Worm (Caenorhabditis elegans): ENCODE measurements around the gene pap-2.

pap-2 gene

DNA sequence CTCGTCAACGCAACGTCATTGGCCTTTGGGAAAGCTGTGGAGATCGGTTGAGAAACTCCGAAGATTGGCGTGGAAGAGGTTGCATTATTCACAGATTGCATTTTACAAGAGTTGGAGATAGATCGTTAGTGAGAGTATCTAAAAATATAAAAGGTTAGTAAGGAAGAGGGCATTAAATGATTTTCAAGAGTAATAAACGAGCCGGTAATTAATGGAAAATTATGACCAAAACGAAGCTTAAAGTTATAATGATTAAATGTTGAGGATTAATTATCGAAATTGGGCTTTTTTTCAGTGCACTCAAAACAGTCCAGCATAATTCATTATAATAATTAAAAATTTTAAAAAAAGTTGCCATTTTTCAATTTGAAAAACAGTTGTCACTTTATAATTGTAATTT lies at the start of gene pap-2:
Gene pap-2 (minus strand): TSS at position 101 of the 400 bp plus-strand sequence.
- no peak for TF ChIP-seq unc-62 (GFP tag; optimal IDR thresholded peaks at IDR 0.05)

DNA sequence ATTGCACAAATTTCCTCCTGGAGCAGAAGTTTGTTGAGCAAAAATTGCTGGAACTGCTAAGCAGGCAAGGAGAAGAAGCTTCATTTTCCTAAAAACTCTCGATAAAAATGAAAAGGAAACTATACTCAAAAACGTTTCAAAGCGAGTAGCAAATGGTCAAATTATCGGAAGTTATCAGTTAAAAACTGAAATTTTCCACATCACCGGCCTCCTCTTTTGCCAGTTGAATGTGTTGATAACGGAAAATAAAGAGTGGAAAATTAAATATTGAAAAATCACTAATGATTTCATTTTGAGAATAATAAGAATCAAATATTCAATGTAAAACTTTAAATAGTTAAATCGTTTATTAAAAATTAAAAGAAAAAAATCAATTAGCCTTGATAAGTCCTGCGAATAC lies 49.7 kb upstream of the pap-2 start, which contains the start of gene ZK1320.2:
Gene ZK1320.2 (minus strand): TSS at position 88 of the 400 bp plus-strand sequence.
- no peak for TF ChIP-seq unc-62 (GFP tag; optimal IDR thresholded peaks at IDR 0.05)

DNA sequence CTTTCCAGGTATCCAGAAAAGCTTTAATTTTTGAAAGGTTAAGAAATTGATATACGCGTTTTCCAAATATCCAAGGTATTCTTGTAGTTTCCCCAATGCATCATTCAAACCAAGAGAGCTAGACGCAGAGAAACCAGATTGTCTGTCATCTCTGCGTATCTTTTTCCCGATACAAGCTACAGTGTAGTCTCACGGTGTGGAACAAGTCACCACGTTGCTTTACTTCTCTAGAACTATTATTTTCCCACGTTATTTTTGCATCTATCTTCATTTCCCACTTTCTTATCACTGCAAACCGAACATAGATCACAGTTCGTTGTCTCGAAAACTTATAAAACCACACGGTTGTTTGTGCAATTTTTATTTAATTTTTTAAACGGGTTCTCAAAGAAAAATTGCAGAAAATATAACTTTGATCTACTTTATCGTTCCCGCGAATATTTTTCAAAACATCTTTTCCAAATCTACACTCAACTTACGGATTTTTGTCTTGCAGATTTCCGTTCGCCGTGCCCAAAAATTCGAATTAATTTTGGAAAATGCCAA lies 47.1 kb upstream of the pap-2 start, which contains the start of gene gstk-1:
Gene gstk-1 (plus strand): TSS at position 496 of the 546 bp plus-strand sequence.
- TF ChIP-seq unc-62 (GFP tag; optimal IDR thresholded peaks at IDR 0.05) = no peak

DNA sequence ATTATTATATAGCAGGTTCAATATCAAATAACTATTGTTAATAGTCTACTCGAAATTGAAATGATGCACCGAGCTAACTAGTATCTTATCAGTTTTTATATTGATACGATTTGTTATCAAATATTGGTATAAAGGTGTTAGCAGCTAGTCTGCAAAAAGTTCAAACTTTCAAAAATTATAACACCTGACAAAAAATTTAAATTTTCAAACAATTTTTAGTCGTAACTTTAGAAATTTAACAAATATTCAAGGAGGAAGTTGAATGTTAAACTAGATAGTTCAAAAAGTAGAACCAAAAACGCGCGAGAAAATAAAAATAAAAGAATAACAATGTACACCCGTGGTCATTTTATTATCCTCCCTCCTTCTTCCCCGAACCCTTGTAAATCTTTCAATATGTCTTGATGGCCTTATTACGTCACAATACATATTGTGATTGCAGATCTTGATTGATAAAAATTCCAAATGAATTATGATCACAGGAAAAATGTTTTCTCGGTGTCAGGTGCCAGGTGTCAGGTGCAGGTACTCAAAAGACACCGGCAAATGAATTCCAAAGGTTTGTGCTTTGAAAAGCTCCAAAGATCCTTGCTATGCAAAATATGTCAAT lies 46.4 kb upstream of the pap-2 start, which contains the start of gene ZK1307.1:
Gene ZK1307.1 (minus strand): TSS at position 51 of the 610 bp plus-strand sequence.
- TF ChIP-seq unc-62 (GFP tag; optimal IDR thresholded peaks at IDR 0.05) = no peak

ce11 chrII:9653679-9654078 lies 44.5 kb upstream of the pap-2 start, which contains the start of gene ZK1307.2:
ZK1307.2 (minus strand) TSS chrII:9653952.
- TF ChIP-seq unc-62 (GFP tag; optimal IDR thresholded peaks at IDR 0.05) = no peak

DNA sequence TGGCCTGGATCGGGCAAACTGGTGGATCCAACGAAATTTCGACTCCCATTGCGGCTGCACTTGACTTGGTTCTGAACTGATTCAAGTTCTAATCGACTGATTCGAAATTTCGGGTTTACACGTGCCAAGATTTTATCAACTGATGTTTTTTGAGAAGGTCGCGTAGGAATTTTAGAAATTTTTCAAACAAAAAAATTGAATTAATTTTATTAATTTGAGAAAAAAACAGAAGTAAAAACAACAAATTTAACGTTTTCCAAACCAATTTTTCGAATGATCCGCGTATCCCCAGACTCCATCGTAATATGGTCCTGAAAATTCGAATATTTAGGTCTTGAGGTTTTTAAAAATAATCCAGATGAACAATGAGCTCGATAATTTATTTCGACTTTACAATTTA lies 43.7 kb upstream of the pap-2 start, which contains the start of gene ZK1307.3:
Gene ZK1307.3 (minus strand): TSS at position 101 of the 400 bp plus-strand sequence.
- no peak for TF ChIP-seq unc-62 (GFP tag; optimal IDR thresholded peaks at IDR 0.05)

- no peak for TF ChIP-seq unc-62 (GFP tag; optimal IDR thresholded peaks at IDR 0.05)
Observed at ce11 chrII:9651700-9652099, 42.5 kb upstream of the pap-2 start, which contains the start of gene ZK1307.4. ZK1307.4 (minus strand) TSS chrII:9651800.

- no peak for TF ChIP-seq unc-62 (GFP tag; optimal IDR thresholded peaks at IDR 0.05)
Observed at ce11 chrII:9649191-9649590, 40.0 kb upstream of the pap-2 start, which contains the start of gene ZK1307.9. ZK1307.9 (plus strand) TSS chrII:9649491.

DNA sequence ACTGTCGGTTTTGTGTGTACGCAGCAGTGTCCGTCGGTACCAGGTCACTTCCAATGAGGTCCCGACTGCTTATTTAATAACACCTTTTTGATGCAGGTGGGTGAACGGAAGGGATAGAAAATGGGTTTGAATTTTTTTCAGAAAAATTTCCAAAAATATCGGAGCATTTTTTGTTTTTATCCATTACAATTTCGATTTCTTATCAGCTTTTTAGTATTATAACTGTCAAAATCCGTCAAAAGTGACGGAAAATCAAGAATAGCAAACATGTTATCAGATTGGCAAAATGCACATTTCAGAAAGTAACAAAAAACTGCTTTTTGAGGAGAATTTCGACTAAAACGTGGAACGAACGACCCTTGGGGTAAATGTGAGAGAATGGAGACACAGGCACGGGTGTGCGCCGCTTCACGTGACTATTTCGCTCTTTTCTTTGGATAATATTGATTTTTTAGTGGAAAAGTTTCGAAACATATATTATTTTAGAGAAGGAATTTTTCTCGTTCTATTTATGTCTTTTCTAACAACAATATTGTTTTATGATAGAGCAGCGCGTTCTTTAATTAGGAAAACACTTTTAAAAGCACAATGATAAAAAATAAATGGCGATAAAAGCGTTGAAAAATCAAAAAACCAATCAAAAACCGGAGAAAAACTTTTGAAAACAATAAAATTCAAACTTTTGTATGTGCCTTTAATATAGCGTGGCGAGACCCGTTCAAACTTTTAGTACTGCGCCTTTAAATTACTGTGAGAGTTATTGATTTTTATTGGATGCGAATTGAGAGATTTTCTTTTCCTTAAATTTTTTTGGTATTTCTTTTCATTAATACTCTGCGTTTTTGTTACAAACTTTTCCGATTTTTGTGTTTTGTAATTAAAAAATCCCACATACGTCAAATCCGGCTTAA lies 38.0 kb upstream of the pap-2 start, which contains the start of gene sqv-8:
Gene sqv-8 (plus strand): TSS at position 51 of the 911 bp plus-strand sequence.
- TF ChIP-seq unc-62 (GFP tag; optimal IDR thresholded peaks at IDR 0.05) = no peak

- no peak for TF ChIP-seq unc-62 (GFP tag; optimal IDR thresholded peaks at IDR 0.05)
Observed at ce11 chrII:9646122-9646555, 36.9 kb upstream of the pap-2 start.

ce11 chrII:9644940-9645634 lies 35.9 kb upstream of the pap-2 start:
- no peak for TF ChIP-seq unc-62 (GFP tag; optimal IDR thresholded peaks at IDR 0.05)

DNA sequence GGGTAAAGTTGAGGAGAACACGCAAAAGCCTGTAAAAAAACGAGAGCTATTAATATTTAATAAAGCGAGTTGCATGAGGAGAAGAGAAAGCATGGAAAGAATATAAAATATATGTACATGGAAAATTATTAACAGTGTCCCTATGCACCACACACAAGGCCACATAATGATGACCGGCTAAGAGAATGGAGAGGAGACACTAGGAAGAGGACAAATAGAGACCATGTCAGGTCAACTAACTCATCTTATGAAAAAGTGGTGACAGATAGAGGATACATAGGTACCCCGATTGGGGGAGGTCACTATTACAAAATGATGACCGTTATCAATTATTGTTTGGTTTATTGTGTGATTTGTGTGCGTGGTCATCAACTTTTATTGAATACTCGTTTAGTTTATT lies 35.2 kb upstream of the pap-2 start, which contains the start of gene fzr-1:
Gene fzr-1 (minus strand): TSS at position 29 of the 400 bp plus-strand sequence.
- TF ChIP-seq unc-62 (GFP tag; optimal IDR thresholded peaks at IDR 0.05) = no peak

DNA sequence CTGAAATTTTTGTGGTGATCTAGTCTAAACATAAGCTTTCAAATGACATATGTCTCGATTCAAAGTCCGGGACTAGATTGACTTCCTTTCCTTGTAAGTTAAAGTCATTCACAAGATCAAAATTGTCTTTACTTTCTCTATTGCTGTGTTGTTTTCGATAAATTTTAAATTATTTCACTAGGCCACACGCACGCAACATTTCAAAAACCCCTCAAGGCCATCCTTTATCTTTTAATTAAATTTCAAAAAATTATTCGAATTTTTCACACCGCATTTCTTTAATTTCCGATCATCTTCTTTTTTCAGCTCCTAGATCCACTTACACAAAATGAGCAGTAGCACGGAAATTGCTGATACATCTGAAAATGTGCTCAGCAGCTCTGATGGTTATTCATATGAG lies 27.1 kb upstream of the pap-2 start, which contains the start of gene ZK1307.7:
Gene ZK1307.7 (plus strand): TSS at position 301 of the 400 bp plus-strand sequence.
- TF ChIP-seq unc-62 (GFP tag; optimal IDR thresholded peaks at IDR 0.05) = no peak

- TF ChIP-seq unc-62 (GFP tag; optimal IDR thresholded peaks at IDR 0.05) = no peak
Observed at ce11 chrII:9625930-9626329, 16.7 kb upstream of the pap-2 start.

DNA sequence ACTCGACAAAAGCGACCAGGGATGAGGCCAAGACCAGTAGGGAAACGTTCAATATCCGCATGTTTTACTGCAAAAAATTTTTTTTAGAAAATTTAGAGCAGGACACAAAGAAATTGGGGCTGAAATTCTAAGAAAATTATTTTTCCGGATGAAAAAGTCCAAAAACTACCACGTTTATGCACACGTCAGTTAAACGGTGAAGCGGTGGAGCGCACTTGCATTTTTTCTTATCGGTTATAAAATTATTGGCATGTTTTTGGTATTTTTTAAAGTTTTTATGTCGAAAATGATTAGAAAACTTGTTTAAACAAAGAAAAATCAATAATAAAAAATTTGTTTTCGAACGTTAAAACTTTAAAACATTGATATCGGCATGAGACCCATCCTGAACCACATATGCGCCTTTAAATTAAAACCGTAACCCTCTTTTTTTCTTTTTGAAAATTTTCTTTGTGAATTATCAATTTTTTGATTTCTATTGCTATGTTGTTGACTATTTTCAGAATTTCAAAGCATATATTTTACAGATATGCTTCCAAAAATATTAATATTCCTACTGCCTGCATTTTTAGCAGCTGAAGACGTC lies 15.0 kb upstream of the pap-2 start, which contains the start of the genes dnj-20 and ZK1307.8:
Gene dnj-20 (minus strand): TSS at position 67 of the 586 bp plus-strand sequence.
Gene ZK1307.8 (plus strand): TSS at position 504 of the 586 bp plus-strand sequence.
- TF ChIP-seq unc-62 (GFP tag; optimal IDR thresholded peaks at IDR 0.05) = no peak
